Worm (Caenorhabditis elegans) whole organism, L3 larva: ENCODE data around the gene F10A3.17.

ENCODE experiments used
- nfya-1 ChIP-seq: sonication (generic microtip); optimal IDR thresholded peaks from 2 replicates; lab custom pipeline; 2017; ENCODE audit warnings: missing genetic modification characterization, mild to moderate bottlenecking, missing compliant biosample characterization, antibody characterized with exemption, moderate library complexity; ENCODE audit not compliant: insufficient read depth
- nhr-11 ChIP-seq: fragments of 150-350 bp; optimal IDR thresholded peaks from 2 replicates; lab custom pipeline; 2014; ENCODE audit warnings: missing biosample characterization, missing genetic modification characterization
- nhr-28 ChIP-seq: fragments of 150-350 bp; optimal IDR thresholded peaks from 2 replicates; lab custom pipeline; 2014; ENCODE audit warnings: missing biosample characterization, missing genetic modification characterization

DNA sequence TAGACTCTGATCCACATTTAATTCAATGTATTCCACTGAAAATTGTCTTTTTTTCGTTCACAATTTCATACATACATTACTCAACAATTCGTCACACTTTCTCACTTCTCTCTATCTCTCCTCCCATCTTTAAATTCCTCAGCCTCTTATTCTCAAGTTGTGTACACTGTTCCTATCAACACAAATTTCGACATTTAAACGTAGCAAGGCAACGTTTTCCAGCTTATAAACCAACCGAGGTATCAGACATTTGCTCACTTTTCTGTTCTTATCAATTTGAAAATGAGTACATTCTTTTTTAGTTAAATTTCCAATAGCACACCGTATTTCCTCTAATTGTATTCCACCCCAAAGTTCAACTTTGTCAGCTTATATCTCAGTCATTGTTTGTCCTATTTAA is 38.6 kb downstream of the F10A3.17 start, which contains the start of gene skr-3:
- TF ChIP-seq nhr-11 (tag; lab: Kevin White, UChicago) = no peak
- no peak for TF ChIP-seq nhr-28
- no peak for TF ChIP-seq nfya-1 (tag; lab: Kevin White, UChicago)
